Fruit fly (Drosophila melanogaster): Measurements from ENCODE around the gene cocoon.

cocoon gene

dm6 chr3L:15508233-15508632, 34.3 kb upstream of the cocoon start, which contains the start of gene CG7841 (continued):
- TF ChIP-seq Rfx (GFP tag; IDR thresholded peaks at IDR 0.05) (peak; percentile 98), pfk (GFP tag; optimal IDR thresholded peaks at IDR 0.05) (peak; percentile 81), CG10565 (GFP tag; optimal IDR thresholded peaks at IDR 0.05) (peak; percentile 94), CG17802 (tag; optimal IDR thresholded peaks at IDR 0.05) (peak; percentile 85), CG4360 (GFP tag; IDR thresholded peaks at IDR 0.05) (peak; percentile 74), eve (GFP tag; optimal IDR thresholded peaks at IDR 0.05) (no peak), klu (GFP tag; IDR thresholded peaks at IDR 0.05) (no peak; the same call in 1 of the 2 replicates), org-1 (GFP tag; optimal IDR thresholded peaks at IDR 0.05) (peak; percentile 97), CG7745 (tag; optimal IDR thresholded peaks at IDR 0.05) (peak; percentile 77), yki (optimal IDR thresholded peaks at IDR 0.05) (peak; percentile 51), ham (GFP tag; IDR thresholded peaks at IDR 0.05) (peak; percentile 78; the same call in 1 of the 2 replicates), inv (GFP tag; IDR thresholded peaks at IDR 0.05; ENCODE audit: partially characterized antibody) (no peak), CG13894 (tag; optimal IDR thresholded peaks at IDR 0.05) (peak; percentile 98), Bgb (GFP tag; IDR thresholded peaks at IDR 0.05; ENCODE audit: partially characterized antibody) (no peak), al (GFP tag; IDR thresholded peaks at IDR 0.05) (peak; percentile 88), Pdp1 (GFP tag; optimal IDR thresholded peaks at IDR 0.05) (peak; percentile 93 to 97), CG2678 (tag; optimal IDR thresholded peaks at IDR 0.05) (peak; percentile 99), CG34376 (GFP tag; optimal IDR thresholded peaks at IDR 0.05) (peak; percentile 99), zen (tag; optimal IDR thresholded peaks at IDR 0.05) (peak; percentile 91), Ravus (GFP tag; IDR thresholded peaks at IDR 0.05) (peak; percentile 75; the same call in 1 of the 2 replicates), CG7786 (GFP tag; optimal IDR thresholded peaks at IDR 0.05) (peak; percentile 94), gem (tag; optimal IDR thresholded peaks at IDR 0.05) (peak; percentile 99), CG11085 (GFP tag; IDR thresholded peaks at IDR 0.05) (no peak; the same call in 1 of the 2 replicates), CG8290 (GFP tag; optimal IDR thresholded peaks at IDR 0.05) (peak; percentile 94), CG8290 (tag; optimal IDR thresholded peaks at IDR 0.05) (peak; percentile 94 to 96), Mad (GFP tag; optimal IDR thresholded peaks at IDR 0.05) (peak; percentile 97), CG6654 (GFP tag; optimal IDR thresholded peaks at IDR 0.05) (peak; percentile 88), Abd-B (GFP tag; optimal IDR thresholded peaks at IDR 0.05) (peak; percentile 89), caup (GFP tag; optimal IDR thresholded peaks at IDR 0.05; ENCODE audit: severe bottlenecking) (peak; percentile 99), chinmo (GFP tag; IDR thresholded peaks at IDR 0.05; ENCODE audit: partially characterized antibody) (no peak), da (GFP tag; optimal IDR thresholded peaks at IDR 0.05) (peak; percentile 94), CG30020 (tag; optimal IDR thresholded peaks at IDR 0.05) (peak; percentile 89), stwl (tag; optimal IDR thresholded peaks at IDR 0.05) (peak; percentile 78), nom (GFP tag; optimal IDR thresholded peaks at IDR 0.05) (peak; percentile 98), chm (GFP tag; IDR thresholded peaks at IDR 0.05) (peak; percentile 98), dimm (GFP tag; IDR thresholded peaks at IDR 0.05) (no peak), NFAT (GFP tag; IDR thresholded peaks at IDR 0.05) (no peak; the same call in 1 of the 2 replicates), phol (tag; optimal IDR thresholded peaks at IDR 0.05) (peak; percentile 97), CG1529 (GFP tag; optimal IDR thresholded peaks at IDR 0.05) (peak; percentile 96), toy (GFP tag; IDR thresholded peaks at IDR 0.05) (no peak; the same call in 1 of the 2 replicates), CG7928 (GFP tag; optimal IDR thresholded peaks at IDR 0.05) (peak; percentile 83), CG10267 (tag; optimal IDR thresholded peaks at IDR 0.05) (peak; percentile 97), CG10209 (GFP tag; optimal IDR thresholded peaks at IDR 0.05) (peak; percentile 97), ato (GFP tag; IDR thresholded peaks at IDR 0.05; ENCODE audit: partially characterized antibody) (no peak), CG31365 (tag; optimal IDR thresholded peaks at IDR 0.05) (peak; percentile 94), psq (GFP tag; optimal IDR thresholded peaks at IDR 0.05) (peak; percentile 72), Xrp1 (GFP tag; IDR thresholded peaks at IDR 0.05) (peak; percentile 98), ken (GFP tag; IDR thresholded peaks at IDR 0.05) (peak; percentile 93), cwo (GFP tag; optimal IDR thresholded peaks at IDR 0.05) (peak; percentile 99), CG3995 (GFP tag; optimal IDR thresholded peaks at IDR 0.05) (peak; percentile 80)
